Worm (Caenorhabditis elegans) whole organism, mixed stage, embryonic: ENCODE data around the gene nhr-34.
A peak's percentile ranks its signal among the peaks of the same experiment; 100 is the strongest.

ENCODE experiments used
- M03D4.4 ChIP-seq: sonication (generic microtip); optimal IDR thresholded peaks from 2 replicates; lab custom pipeline; 2017; ENCODE audit warnings: mild to moderate bottlenecking, missing genetic modification characterization, missing compliant biosample characterization
- blmp-1 ChIP-seq: fragments of 150-350 bp; optimal IDR thresholded peaks from 2 replicates; lab custom pipeline; 2014; ENCODE audit warnings: missing biosample characterization, missing genetic modification characterization
- ceh-39 ChIP-seq: fragments of 150-350 bp; optimal IDR thresholded peaks from 2 replicates; lab custom pipeline; 2014; ENCODE audit warnings: missing biosample characterization, missing genetic modification characterization
- ceh-43 ChIP-seq: fragments of 200-800 bp; sonication (Bioruptor generic); optimal IDR thresholded peaks from 2 replicates; lab custom pipeline; 2018; ENCODE audit warnings: mild to moderate bottlenecking, missing genetic modification characterization, moderate library complexity, missing compliant biosample characterization
- ceh-83 ChIP-seq: fragments of 200-800 bp; sonication (Bioruptor generic); optimal IDR thresholded peaks from 2 replicates; lab custom pipeline; 2018; ENCODE audit warnings: mild to moderate bottlenecking, missing genetic modification characterization, missing compliant biosample characterization
- ces-1 ChIP-seq: fragments of 150-350 bp; optimal IDR thresholded peaks from 2 replicates; lab custom pipeline; 2014; ENCODE audit warnings: missing biosample characterization, missing genetic modification reagents, missing genetic modification characterization
- drap-1 ChIP-seq: fragments of 200-800 bp; sonication (Bioruptor generic); optimal IDR thresholded peaks from 3 replicates; lab custom pipeline; 2018; ENCODE audit warnings: mild to moderate bottlenecking, missing genetic modification characterization, missing compliant biosample characterization
- elt-1 ChIP-seq: sonication (generic microtip); optimal IDR thresholded peaks from 2 replicates; lab custom pipeline; 2017; ENCODE audit warnings: missing genetic modification characterization, mild to moderate bottlenecking, missing compliant biosample characterization, antibody characterized with exemption, moderate library complexity, borderline replicate concordance; ENCODE audit not compliant: insufficient read depth
- elt-3 ChIP-seq: fragments of 150-350 bp; optimal IDR thresholded peaks from 2 replicates; lab custom pipeline; 2014; ENCODE audit warnings: missing biosample characterization, missing genetic modification characterization
- ham-2 ChIP-seq: fragments of 200-800 bp; sonication (Bioruptor generic); optimal IDR thresholded peaks from 2 replicates; lab custom pipeline; 2018; ENCODE audit warnings: mild to moderate bottlenecking, missing genetic modification characterization, missing compliant biosample characterization
- hlh-1 ChIP-seq: fragments of 150-350 bp; optimal IDR thresholded peaks from 2 replicates; lab custom pipeline; 2014; ENCODE audit warnings: missing biosample characterization, missing genetic modification reagents, missing genetic modification characterization
- lin-13 ChIP-seq: fragments of 150-350 bp; optimal IDR thresholded peaks from 2 replicates; lab custom pipeline; 2014; ENCODE audit warnings: missing biosample characterization, missing genetic modification characterization
- lin-32 ChIP-seq: fragments of 200-800 bp; sonication (Bioruptor generic); optimal IDR thresholded peaks from 2 replicates; lab custom pipeline; 2018; ENCODE audit warnings: mild to moderate bottlenecking, missing genetic modification characterization, missing compliant biosample characterization
- mab-5 ChIP-seq: fragments of 150-350 bp; optimal IDR thresholded peaks from 2 replicates; lab custom pipeline; 2014; ENCODE audit warnings: missing biosample characterization, missing genetic modification characterization
- mep-1 ChIP-seq: fragments of 150-350 bp; optimal IDR thresholded peaks from 2 replicates; lab custom pipeline; 2017; ENCODE audit warnings: missing biosample characterization, missing genetic modification reagents, missing genetic modification characterization, inconsistent platforms
- nhr-12 ChIP-seq: fragments of 150-350 bp; optimal IDR thresholded peaks from 2 replicates; lab custom pipeline; 2014; ENCODE audit warnings: missing biosample characterization, missing genetic modification characterization
- nhr-2 ChIP-seq: fragments of 150-350 bp; optimal IDR thresholded peaks from 2 replicates; lab custom pipeline; 2014; ENCODE audit warnings: missing biosample characterization, missing genetic modification characterization
- nhr-237 ChIP-seq: fragments of 150-350 bp; optimal IDR thresholded peaks from 2 replicates; lab custom pipeline; 2014; ENCODE audit warnings: missing biosample characterization, missing genetic modification characterization
- nhr-28 ChIP-seq: fragments of 150-350 bp; optimal IDR thresholded peaks from 2 replicates; lab custom pipeline; 2014; ENCODE audit warnings: missing biosample characterization, missing genetic modification characterization
- nhr-76 ChIP-seq: sonication (generic microtip); optimal IDR thresholded peaks from 2 replicates; lab custom pipeline; 2017; ENCODE audit warnings: missing biosample characterization, missing genetic modification characterization
- pha-4 ChIP-seq: fragments of 150-350 bp; optimal IDR thresholded peaks from 2 replicates; lab custom pipeline; 2018; ENCODE audit warnings: missing biosample characterization, missing genetic modification reagents, missing genetic modification characterization
- sem-2 ChIP-seq: fragments of 200-800 bp; sonication (Bioruptor generic); optimal IDR thresholded peaks from 2 replicates; lab custom pipeline; 2018; ENCODE audit warnings: mild to moderate bottlenecking, missing genetic modification characterization, missing compliant biosample characterization
- snpc-4 ChIP-seq: fragments of 150-350 bp; optimal IDR thresholded peaks from 2 replicates; lab custom pipeline; 2014; ENCODE audit warnings: missing biosample characterization, missing genetic modification characterization
- sptf-1 ChIP-seq: sonication (generic microtip); optimal IDR thresholded peaks from 2 replicates; lab custom pipeline; 2017; ENCODE audit warnings: mild to moderate bottlenecking, missing genetic modification characterization, moderate library complexity, missing compliant biosample characterization
- tbx-8 ChIP-seq: fragments of 200-800 bp; sonication (Bioruptor generic); optimal IDR thresholded peaks from 2 replicates; lab custom pipeline; 2018; ENCODE audit warnings: mild to moderate bottlenecking, missing genetic modification characterization, moderate library complexity, missing compliant biosample characterization
- unc-120 ChIP-seq: sonication (generic microtip); optimal IDR thresholded peaks from 2 replicates; lab custom pipeline; 2017; ENCODE audit warnings: missing genetic modification characterization, missing compliant biosample characterization; ENCODE audit not compliant: poor library complexity, severe bottlenecking
- unc-39 ChIP-seq: fragments of 150-350 bp; optimal IDR thresholded peaks from 2 replicates; lab custom pipeline; 2014; ENCODE audit warnings: missing biosample characterization, missing genetic modification characterization
- zip-8 ChIP-seq: fragments of 150-350 bp; optimal IDR thresholded peaks from 2 replicates; lab custom pipeline; 2014; ENCODE audit warnings: missing biosample characterization, missing genetic modification characterization
- ztf-11 ChIP-seq: fragments of 150-350 bp; optimal IDR thresholded peaks from 2 replicates; lab custom pipeline; 2014; ENCODE audit warnings: missing biosample characterization, missing genetic modification characterization

nhr-34 gene

ce11 chrIV:9651234-9651633 lies 24.2 kb downstream of the nhr-34 start, which contains the start of gene chca-1:
TSS of gene chca-1 (plus strand) at chrIV:9651394.
- TF ChIP-seq blmp-1 (no peak), snpc-4 (no peak), M03D4.4 (tag; lab: Kevin White, UChicago) (no peak), lin-13 (tag; lab: Kevin White, UChicago) (no peak), elt-1 (tag; lab: Kevin White, UChicago) (no peak), elt-3 (tag; lab: Kevin White, UChicago) (no peak), tbx-8 (no peak), nhr-28 (tag; lab: Kevin White, UChicago) (no peak), sem-2 (GFP tag; lab: Kevin White, UChicago) (no peak)

- TF ChIP-seq ceh-43 (GFP tag; lab: Kevin White, UChicago) (no peak), ces-1 (no peak), elt-3 (tag; lab: Kevin White, UChicago) (no peak), sptf-1 (no peak), pha-4 (no peak), mep-1 (tag; lab: Kevin White, UChicago) (no peak), blmp-1 (no peak)
Measured at ce11 chrIV:9648682-9649081, 26.8 kb downstream of the nhr-34 start, which contains the start of gene srm-3. TSS of gene srm-3 (plus strand) at chrIV:9648982.

DNA sequence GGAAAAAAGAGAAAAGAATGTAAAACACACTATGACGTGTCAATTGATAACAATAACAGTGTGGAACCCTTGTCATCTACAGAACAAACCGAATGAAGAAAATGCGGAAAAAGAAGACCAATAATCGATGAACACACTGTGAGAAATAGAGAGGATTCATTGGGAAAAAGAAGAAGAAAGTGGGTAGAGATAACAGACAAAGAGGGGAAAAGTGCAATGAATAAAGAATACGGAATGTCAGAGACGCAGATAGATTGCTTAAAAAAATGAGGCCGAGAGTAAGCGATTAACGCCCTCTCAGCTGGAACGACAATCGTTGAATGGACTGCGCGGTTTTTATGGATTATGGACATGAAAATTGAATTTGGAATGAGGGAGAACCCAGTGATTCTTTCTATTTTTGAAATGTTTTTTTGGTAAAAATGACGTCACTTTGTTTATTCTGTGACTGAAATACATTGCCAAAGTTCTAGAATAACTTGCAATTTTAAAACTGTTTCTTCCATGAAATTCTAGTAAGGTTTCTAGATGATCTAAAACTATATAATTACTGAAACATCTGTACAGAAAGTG lies 27.6 kb downstream of the nhr-34 start, which contains the start of gene amph-1:
Gene amph-1, minus strand, starts transcription at position 85 of the 573 bp plus-strand sequence.
- TF ChIP-seq nhr-76 (tag; lab: Kevin White, UChicago) (no peak), snpc-4 (no peak), lin-32 (GFP tag; lab: Kevin White, UChicago) (no peak), zip-8 (tag; lab: Kevin White, UChicago) (no peak), blmp-1 (no peak), sptf-1 (no peak), nhr-237 (tag; lab: Kevin White, UChicago) (no peak), mab-5 (tag; lab: Kevin White, UChicago) (no peak), ztf-11 (tag; lab: Kevin White, UChicago) (no peak), mep-1 (tag; lab: Kevin White, UChicago) (no peak), elt-3 (tag; lab: Kevin White, UChicago) (no peak), ces-1 (no peak), ceh-83 (GFP tag; lab: Kevin White, UChicago) (no peak), drap-1 (GFP tag; lab: Kevin White, UChicago) (no peak), unc-39 (no peak), ceh-43 (GFP tag; lab: Kevin White, UChicago) (no peak), ham-2 (GFP tag; lab: Kevin White, UChicago) (no peak), ceh-39 (tag; lab: Kevin White, UChicago) (no peak), pha-4 (no peak)

DNA sequence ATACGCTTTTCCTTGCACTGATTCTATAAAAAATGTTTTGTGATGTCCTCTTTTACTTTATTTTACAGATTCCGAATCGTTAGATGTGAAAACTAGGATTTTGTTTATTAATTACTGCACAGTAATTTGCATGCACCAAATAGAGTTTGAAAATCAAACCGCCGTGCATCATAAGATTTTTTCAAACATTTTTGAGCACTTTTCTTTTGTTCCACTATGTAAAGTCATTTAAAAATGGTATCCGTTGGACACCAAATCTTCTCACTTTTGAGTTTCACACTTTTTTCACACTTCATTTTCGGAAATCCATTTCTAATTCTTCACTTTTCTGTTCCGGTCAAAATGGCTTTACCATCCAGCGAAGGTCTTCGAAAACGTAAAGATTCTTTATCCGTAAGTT lies 32.3 kb downstream of the nhr-34 start, which contains the start of gene degl-2:
Gene degl-2, plus strand, starts transcription at position 301 of the 400 bp plus-strand sequence.
- TF ChIP-seq nhr-12 (tag; lab: Kevin White, UChicago) (no peak), nhr-2 (tag; lab: Kevin White, UChicago) (no peak), snpc-4 (no peak), pha-4 (no peak), hlh-1 (tag; lab: Kevin White, UChicago) (no peak)
- TF ChIP-seq, all 35 proteins: peak for 0

DNA sequence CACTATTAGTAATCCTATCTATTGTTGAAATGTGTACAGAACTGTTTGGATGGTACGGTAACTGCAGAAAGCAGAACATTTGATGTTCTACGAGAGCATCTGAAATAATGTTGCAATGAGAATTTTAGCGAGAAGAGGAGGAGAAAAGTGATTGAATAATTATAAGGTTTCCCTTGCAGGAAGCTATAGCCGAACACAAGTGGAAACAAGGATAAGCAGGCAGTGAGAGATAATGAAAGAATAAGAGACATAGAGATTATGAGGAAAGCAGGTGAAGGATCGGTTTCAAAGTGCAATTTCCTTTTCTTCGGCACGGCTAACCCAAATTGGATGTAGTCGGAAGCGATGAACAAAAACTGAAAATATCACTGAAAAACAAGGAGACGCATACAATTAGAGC lies 33.5 kb downstream of the nhr-34 start, which contains the start of gene del-2:
Gene del-2, minus strand, starts transcription at position 101 of the 400 bp plus-strand sequence.
- peak; percentile 26 for TF ChIP-seq ham-2 (GFP tag; lab: Kevin White, UChicago)
- TF ChIP-seq ceh-83 (GFP tag; lab: Kevin White, UChicago) = no peak
- TF ChIP-seq ces-1 = peak; percentile 26
- TF ChIP-seq, all 35 proteins: peak for 2

DNA sequence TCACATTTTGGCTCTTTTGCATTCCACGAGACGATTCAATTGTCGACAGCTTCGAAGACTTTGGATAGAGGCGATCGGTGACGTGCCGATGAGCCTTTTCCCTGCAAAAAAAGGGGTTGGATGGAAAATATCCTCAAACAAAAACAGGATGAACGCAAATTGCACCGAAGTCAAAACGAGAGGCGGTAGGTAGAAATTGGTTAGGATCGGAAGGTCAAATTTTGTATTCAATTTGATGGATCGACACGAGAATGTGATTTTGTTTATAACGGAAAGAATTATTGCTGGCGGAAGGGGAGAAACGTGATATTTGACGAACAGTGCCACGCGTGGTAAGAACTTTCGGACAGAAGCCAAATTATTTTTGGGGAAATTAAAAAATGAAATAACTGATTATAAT lies 40.6 kb downstream of the nhr-34 start, which contains the start of gene mca-1:
Gene mca-1, minus strand, starts transcription at position 101 of the 400 bp plus-strand sequence.
- no peak for TF ChIP-seq nhr-28 (tag; lab: Kevin White, UChicago)
- TF ChIP-seq nhr-12 (tag; lab: Kevin White, UChicago) = no peak
- no peak for TF ChIP-seq hlh-1 (tag; lab: Kevin White, UChicago)
- no peak for TF ChIP-seq unc-39
- no peak for TF ChIP-seq ztf-11 (tag; lab: Kevin White, UChicago)
- no peak for TF ChIP-seq unc-120
- no peak for TF ChIP-seq tbx-8
- TF ChIP-seq ces-1 = no peak
- TF ChIP-seq, all 35 proteins: peak for 0
